Fruit fly (Drosophila melanogaster) whole organism, pupa: Measurements from ENCODE around the gene CG14659.

Source experiments
- CG10348 ChIP-seq: fragments of 200-800 bp; sonication (Bioruptor generic); IDR thresholded peaks from 2 replicates; pipeline ENCODE4 v1.3.6; 2022; ENCODE audit warnings: missing biosample characterization, missing genetic modification characterization
- CG12605 ChIP-seq: fragments of 200-800 bp; sonication (Bioruptor generic); IDR thresholded peaks from 2 replicates; pipeline ENCODE4 v1.3.6; 2022; ENCODE audit warnings: missing biosample characterization, missing genetic modification characterization
- CG13204 ChIP-seq: fragments of 200-800 bp; sonication (Bioruptor generic); optimal IDR thresholded peaks from 2 replicates; lab custom pipeline; 2018; ENCODE audit warnings: missing biosample characterization, mild to moderate bottlenecking, missing genetic modification characterization, moderate library complexity
- CG14655 ChIP-seq: fragments of 200-800 bp; sonication (Bioruptor generic); optimal IDR thresholded peaks from 3 replicates; lab custom pipeline; 2017; ENCODE audit warnings: mild to moderate bottlenecking, missing biosample characterization, missing genetic modification reagents, missing genetic modification characterization
- CG15710 ChIP-seq: fragments of 200-800 bp; sonication (Bioruptor generic); optimal IDR thresholded peaks from 2 replicates; lab custom pipeline; 2018; ENCODE audit warnings: missing biosample characterization, mild to moderate bottlenecking, missing genetic modification characterization, moderate library complexity
- CG17806 ChIP-seq: fragments of 200-800 bp; sonication (Bioruptor generic); optimal IDR thresholded peaks from 2 replicates; lab custom pipeline; 2018; ENCODE audit warnings: missing biosample characterization, mild to moderate bottlenecking, missing genetic modification characterization, moderate library complexity
- CG32121 ChIP-seq: fragments of 200-800 bp; sonication (Bioruptor generic); IDR thresholded peaks from 2 replicates; pipeline ENCODE4 v1.3.6; 2022; ENCODE audit warnings: missing biosample characterization, missing genetic modification characterization
- CG34367 ChIP-seq: fragments of 200-800 bp; sonication (Bioruptor generic); optimal IDR thresholded peaks from 2 replicates; lab custom pipeline; 2018; ENCODE audit warnings: missing biosample characterization, mild to moderate bottlenecking, missing genetic modification characterization
- CG4496 ChIP-seq: fragments of 200-800 bp; sonication (Bioruptor generic); IDR thresholded peaks from 3 replicates; pipeline ENCODE4 v1.3.6; 2022; ENCODE audit warnings: missing biosample characterization, missing genetic modification characterization
- CG8159 ChIP-seq: fragments of 200-800 bp; sonication (Bioruptor generic); optimal IDR thresholded peaks from 3 replicates; lab custom pipeline; 2018; ENCODE audit warnings: missing biosample characterization, mild to moderate bottlenecking, missing genetic modification characterization, moderate library complexity
- CG8301 ChIP-seq: fragments of 200-800 bp; sonication (Bioruptor generic); optimal IDR thresholded peaks from 2 replicates; lab custom pipeline; 2018; ENCODE audit warnings: missing biosample characterization, mild to moderate bottlenecking, missing genetic modification characterization
- CG9948 ChIP-seq: fragments of 200-800 bp; sonication (Bioruptor generic); optimal IDR thresholded peaks from 2 replicates; lab custom pipeline; 2018; ENCODE audit warnings: missing biosample characterization, mild to moderate bottlenecking, missing genetic modification characterization, moderate library complexity
- D1 ChIP-seq: fragments of 200-800 bp; sonication (Bioruptor generic); optimal IDR thresholded peaks from 2 replicates; lab custom pipeline; 2018; ENCODE audit warnings: missing biosample characterization, mild to moderate bottlenecking, missing genetic modification characterization, moderate library complexity
- EcR ChIP-seq: fragments of 200-800 bp; sonication (Bioruptor generic); optimal IDR thresholded peaks from 3 replicates; lab custom pipeline; 2019; ENCODE audit warnings: missing biosample characterization, missing genetic modification characterization, mild to moderate bottlenecking, moderate library complexity, missing genetic modification reagents
- Ets98B ChIP-seq: fragments of 200-800 bp; sonication (Bioruptor generic); IDR thresholded peaks from 2 replicates; pipeline ENCODE4 v1.3.6; 2022; ENCODE audit warnings: missing biosample characterization, missing genetic modification characterization
- Pif1A ChIP-seq: fragments of 200-800 bp; sonication (Bioruptor generic); optimal IDR thresholded peaks from 3 replicates; lab custom pipeline; 2016; ENCODE audit warnings: missing biosample characterization, missing genetic modification characterization
- Pif1B ChIP-seq: fragments of 200-800 bp; sonication (Bioruptor generic); optimal IDR thresholded peaks from 3 replicates; lab custom pipeline; 2016; ENCODE audit warnings: missing biosample characterization, missing genetic modification characterization
- Snoo ChIP-seq: fragments of 200-800 bp; sonication (Bioruptor generic); optimal IDR thresholded peaks from 3 replicates; lab custom pipeline; 2017; ENCODE audit warnings: missing biosample characterization, mild to moderate bottlenecking, missing genetic modification characterization, inconsistent platforms
- fd96Ca ChIP-seq: fragments of 200-800 bp; sonication (Bioruptor generic); IDR thresholded peaks from 3 replicates; pipeline ENCODE4 v1.3.6; 2022; ENCODE audit warnings: missing biosample characterization, missing genetic modification characterization
- gl ChIP-seq: fragments of 200-800 bp; sonication (Bioruptor generic); optimal IDR thresholded peaks from 2 replicates; lab custom pipeline; 2018; ENCODE audit warnings: missing biosample characterization, mild to moderate bottlenecking, missing genetic modification characterization
- rn ChIP-seq: fragments of 200-800 bp; sonication (Bioruptor generic); IDR thresholded peaks from 2 replicates; pipeline ENCODE4 v1.3.6; 2022; ENCODE audit warnings: missing biosample characterization, missing genetic modification characterization

CG14659 gene

DNA sequence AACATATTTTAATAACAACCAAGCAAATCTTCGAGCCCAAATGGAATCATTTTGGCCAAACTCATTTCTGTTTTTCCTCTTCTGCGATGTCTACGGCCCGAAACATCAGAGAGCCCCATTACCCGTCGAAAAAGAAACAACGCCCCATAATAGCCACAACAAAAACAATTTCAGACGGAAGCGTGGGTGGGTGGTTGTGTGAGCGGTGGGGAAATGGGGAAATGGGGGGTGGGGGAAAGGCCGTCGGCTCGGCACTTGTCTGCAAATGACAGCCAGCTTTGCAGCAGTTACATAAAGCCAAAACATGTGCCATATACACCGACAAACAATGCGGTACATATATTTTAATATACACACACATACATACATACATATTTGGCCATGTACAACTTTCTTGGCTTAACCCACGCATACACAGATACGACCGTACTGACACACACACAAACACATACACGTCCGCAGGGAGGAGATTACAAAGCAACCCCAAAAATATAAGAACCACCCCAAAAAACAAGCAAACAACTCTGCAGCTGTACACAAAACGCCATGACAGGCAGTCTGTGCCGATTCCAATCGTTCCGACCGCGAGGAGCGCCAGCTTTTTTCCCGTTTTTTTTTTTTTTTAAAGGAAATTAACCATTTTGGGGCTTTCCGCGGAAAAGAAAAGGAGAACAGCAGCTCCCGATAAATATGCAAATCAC is 34.0 kb upstream of the CG14659 start:
- TF ChIP-seq EcR (GFP tag; lab: Kevin White, UChicago) = no peak
- TF ChIP-seq CG10348 (GFP tag; lab: Robert Waterston, UW) = no peak
- TF ChIP-seq CG8301 (tag; lab: Kevin White, UChicago) = no peak
- TF ChIP-seq Snoo (tag; lab: Kevin White, UChicago) = no peak
- TF ChIP-seq CG13204 (GFP tag; lab: Kevin White, UChicago) = no peak
- TF ChIP-seq Pif1B = no peak

DNA sequence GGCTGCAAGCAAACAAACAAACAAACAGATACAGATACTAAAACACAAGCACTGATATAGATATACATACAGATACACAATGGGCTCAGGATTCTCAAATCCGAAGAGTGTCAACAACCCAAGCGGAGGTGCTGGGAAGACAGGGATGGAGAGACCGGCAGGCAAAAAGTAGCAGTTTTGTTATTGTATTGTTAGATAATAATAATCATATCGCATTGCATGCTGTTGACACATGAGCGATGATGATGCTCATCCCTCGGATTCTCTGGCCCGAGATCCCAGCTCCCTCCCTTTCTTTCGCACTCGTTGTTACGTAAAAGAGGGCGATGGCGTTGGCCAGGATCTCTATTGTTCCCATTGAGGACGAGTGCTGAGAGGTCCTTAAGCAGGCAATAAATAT is 32.7 kb upstream of the CG14659 start:
- TF ChIP-seq CG13204 (GFP tag; lab: Kevin White, UChicago) (no peak), CG9948 (no peak), CG8301 (tag; lab: Kevin White, UChicago) (no peak), CG17806 (tag; lab: Kevin White, UChicago) (no peak), Ets98B (GFP tag; lab: Robert Waterston, UW) (no peak), CG14655 (GFP tag; lab: Kevin White, UChicago) (no peak), CG34367 (no peak), Snoo (tag; lab: Kevin White, UChicago) (no peak), CG32121 (GFP tag; lab: Robert Waterston, UW) (no peak)

DNA sequence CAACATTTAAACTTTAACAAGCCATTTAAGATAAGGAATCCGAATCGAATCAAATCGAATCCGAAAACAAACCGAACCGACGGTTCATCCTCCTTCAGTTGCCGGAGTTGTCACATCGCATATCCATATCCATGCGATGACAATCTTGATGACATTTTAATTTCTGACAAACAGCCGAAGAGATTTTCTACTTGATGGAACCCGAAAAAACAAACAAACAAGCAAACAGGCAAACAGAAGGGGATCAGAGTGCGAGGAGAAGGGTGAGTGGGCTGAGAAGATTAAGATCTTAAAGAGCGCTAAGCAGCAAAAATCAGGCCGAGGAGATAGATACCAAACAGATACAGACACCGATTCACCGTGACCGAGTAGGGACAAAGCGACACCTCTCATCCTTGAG is 30.0 kb upstream of the CG14659 start:
- no peak for TF ChIP-seq CG9948
- TF ChIP-seq EcR (GFP tag; lab: Kevin White, UChicago) = no peak
- TF ChIP-seq CG13204 (GFP tag; lab: Kevin White, UChicago) = no peak
- no peak for TF ChIP-seq CG34367
- no peak for TF ChIP-seq Pif1A
- no peak for TF ChIP-seq Pif1B
- no peak for TF ChIP-seq gl (tag; lab: Kevin White, UChicago)
- no peak for TF ChIP-seq CG4496 (GFP tag; lab: Robert Waterston, UW)
- no peak for TF ChIP-seq CG14655 (GFP tag; lab: Kevin White, UChicago)

DNA sequence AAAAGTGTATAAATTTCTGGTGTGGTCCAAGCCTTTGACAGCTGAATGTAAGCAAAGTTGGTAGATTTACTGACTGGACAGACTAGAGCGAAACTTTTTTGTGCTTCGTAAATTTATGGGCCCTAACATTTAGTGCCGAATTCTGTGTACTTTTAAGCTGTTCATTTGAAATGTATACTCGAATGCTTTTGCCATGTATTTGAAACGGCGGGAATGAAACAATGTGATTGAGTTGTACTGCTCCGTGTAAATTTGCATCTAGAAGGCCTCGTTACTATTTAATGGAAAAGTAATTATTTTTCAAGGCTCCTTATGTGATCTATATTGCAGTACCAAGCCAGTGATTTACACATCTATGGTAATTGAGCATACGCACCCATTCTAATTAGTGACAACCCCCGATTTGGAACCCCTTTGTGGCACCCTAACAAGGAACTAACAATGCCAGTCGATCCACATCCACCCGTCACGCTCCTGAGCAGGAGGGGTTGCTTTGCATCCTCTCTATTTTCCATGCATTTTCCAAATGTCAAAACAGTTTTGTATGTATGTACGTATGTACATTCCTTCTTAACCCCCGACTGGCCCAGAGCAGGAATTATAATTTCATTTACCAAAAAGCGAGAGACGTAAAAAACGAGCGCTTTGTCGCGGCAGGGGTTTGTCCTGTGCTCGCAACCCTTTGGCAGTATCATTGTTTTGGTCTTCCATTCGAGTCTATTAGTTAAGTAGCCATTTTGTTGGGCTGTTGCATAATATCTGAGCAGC is 27.6 kb upstream of the CG14659 start:
- no peak for TF ChIP-seq CG15710 (tag; lab: Kevin White, UChicago)
- TF ChIP-seq gl (tag; lab: Kevin White, UChicago) = no peak
- TF ChIP-seq EcR (GFP tag; lab: Kevin White, UChicago) = no peak
- no peak for TF ChIP-seq Ets98B (GFP tag; lab: Robert Waterston, UW)
- no peak for TF ChIP-seq Pif1B
- no peak for TF ChIP-seq fd96Ca
- no peak for TF ChIP-seq rn (GFP tag; lab: Robert Waterston, UW)
- TF ChIP-seq CG4496 (GFP tag; lab: Robert Waterston, UW) = no peak
- no peak for TF ChIP-seq CG13204 (GFP tag; lab: Kevin White, UChicago)
- TF ChIP-seq Snoo (tag; lab: Kevin White, UChicago) = no peak
- TF ChIP-seq CG17806 (tag; lab: Kevin White, UChicago) = no peak
- TF ChIP-seq CG34367 = no peak
- TF ChIP-seq CG32121 (GFP tag; lab: Robert Waterston, UW) = no peak
- no peak for TF ChIP-seq CG8301 (tag; lab: Kevin White, UChicago)
- TF ChIP-seq CG9948 = no peak
- no peak for TF ChIP-seq Pif1A
- no peak for TF ChIP-seq CG14655 (GFP tag; lab: Kevin White, UChicago)
- TF ChIP-seq D1 = no peak

DNA sequence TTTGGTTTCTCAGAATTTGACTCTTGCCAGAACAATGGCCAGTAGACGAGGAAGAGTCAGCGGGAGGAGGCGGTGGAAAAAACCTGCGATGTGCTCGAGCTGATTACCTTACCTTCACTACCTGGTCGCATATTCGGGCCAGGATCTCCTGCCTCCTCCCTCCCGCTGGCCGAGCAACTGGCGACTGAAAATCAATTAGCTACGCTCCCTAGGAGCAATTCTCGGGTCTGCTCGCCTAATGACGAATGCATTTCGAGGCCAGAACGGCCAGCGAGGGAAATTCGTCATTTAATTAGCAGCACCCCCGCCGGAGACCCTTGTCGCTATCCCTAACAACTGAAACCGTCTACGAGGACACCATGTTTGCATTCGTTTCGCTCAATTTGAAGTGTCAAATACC is 26.9 kb upstream of the CG14659 start:
- TF ChIP-seq CG17806 (tag; lab: Kevin White, UChicago) (no peak), rn (GFP tag; lab: Robert Waterston, UW) (no peak), CG8159 (no peak), gl (tag; lab: Kevin White, UChicago) (no peak), CG32121 (GFP tag; lab: Robert Waterston, UW) (no peak), CG13204 (GFP tag; lab: Kevin White, UChicago) (no peak), EcR (GFP tag; lab: Kevin White, UChicago) (no peak), Snoo (tag; lab: Kevin White, UChicago) (no peak)

DNA sequence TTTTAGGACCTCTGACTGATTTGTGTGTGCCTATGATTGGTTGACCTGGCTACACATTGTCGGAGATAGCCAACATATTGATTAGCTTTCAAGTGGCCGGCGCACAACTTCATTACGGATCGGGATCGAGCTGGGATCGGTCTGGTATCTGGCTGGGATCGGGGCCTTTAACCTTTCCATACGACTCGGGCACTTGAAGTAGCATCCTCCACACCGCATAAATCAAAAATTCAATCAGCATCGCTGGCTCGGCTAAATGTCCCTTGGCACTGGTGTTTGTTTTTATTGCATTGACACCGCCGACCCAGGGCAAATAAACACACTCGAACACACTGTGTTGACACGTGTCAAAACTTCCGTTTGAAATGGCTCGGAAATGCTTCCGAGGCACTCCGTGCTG is 24.6 kb upstream of the CG14659 start:
- TF ChIP-seq CG13204 (GFP tag; lab: Kevin White, UChicago) (no peak), CG14655 (GFP tag; lab: Kevin White, UChicago) (no peak), CG8301 (tag; lab: Kevin White, UChicago) (no peak), EcR (GFP tag; lab: Kevin White, UChicago) (no peak), fd96Ca (no peak), Pif1A (no peak), rn (GFP tag; lab: Robert Waterston, UW) (no peak), CG17806 (tag; lab: Kevin White, UChicago) (no peak), CG9948 (no peak), CG34367 (no peak), CG4496 (GFP tag; lab: Robert Waterston, UW) (no peak), CG12605 (GFP tag; lab: Robert Waterston, UW) (no peak), CG10348 (GFP tag; lab: Robert Waterston, UW) (no peak), Snoo (tag; lab: Kevin White, UChicago) (no peak), CG8159 (no peak)
